Worm (Caenorhabditis elegans): Measurements from ENCODE around the gene scl-21.
A peak's percentile ranks its signal among the peaks of the same experiment; 100 is the strongest.

The scl-21 gene

ce11 chrV:19527565-19527964, 32.1 kb upstream of the scl-21 start (continued):
- TF ChIP-seq daf-8 (GFP tag; IDR thresholded peaks at IDR 0.05) (no peak), zfp-2 (tag; optimal IDR thresholded peaks at IDR 0.05) (no peak), ceh-20 (GFP tag; IDR thresholded peaks at IDR 0.05) (peak; percentile 97), php-3 (GFP tag; IDR thresholded peaks at IDR 0.05) (peak; percentile 100), tag-97 (GFP tag; IDR thresholded peaks at IDR 0.05) (no peak), tra-1 (GFP tag; IDR thresholded peaks at IDR 0.05) (peak; percentile 97), gei-8 (GFP tag; optimal IDR thresholded peaks at IDR 0.05) (peak; percentile 82), attf-4 (tag; optimal IDR thresholded peaks at IDR 0.05) (no peak), nhr-11 (tag; optimal IDR thresholded peaks at IDR 0.05) (no peak), Y75B8A.6 (GFP tag; IDR thresholded peaks at IDR 0.05) (0 out of 2 replicates have a peak, but pooled peaks have one; percentile 34), aly-2 (tag; optimal IDR thresholded peaks at IDR 0.05) (no peak), nhr-102 (tag; optimal IDR thresholded peaks at IDR 0.05) (peak; percentile 79), hlh-11 (tag; optimal IDR thresholded peaks at IDR 0.05) (peak; percentile 98), snpc-1.2 (GFP tag; IDR thresholded peaks at IDR 0.05) (no peak), F37D6.2 (tag; optimal IDR thresholded peaks at IDR 0.05) (no peak), ces-1 (GFP tag; optimal IDR thresholded peaks at IDR 0.05) (no peak), fkh-10 (GFP tag; optimal IDR thresholded peaks at IDR 0.05) (no peak), saeg-2 (GFP tag; IDR thresholded peaks at IDR 0.05) (peak; percentile 79), F26F4.8 (GFP tag; conservative IDR thresholded peaks at IDR 0.05) (no peak), nhr-77 (tag; optimal IDR thresholded peaks at IDR 0.05) (peak; percentile 91), egl-43 (GFP tag; IDR thresholded peaks at IDR 0.05) (no peak), mes-2 (tag; optimal IDR thresholded peaks at IDR 0.05; ENCODE audit: poor library complexity, severe bottlenecking) (no peak), nhr-25 (tag; optimal IDR thresholded peaks at IDR 0.05; ENCODE audit: borderline replicate concordance, insufficient read depth) (no peak), egl-27 (tag; optimal IDR thresholded peaks at IDR 0.05) (no peak), spr-3 (GFP tag; optimal IDR thresholded peaks at IDR 0.05) (no peak), madf-5 (GFP tag; IDR thresholded peaks at IDR 0.05) (no peak), ceh-32 (tag; optimal IDR thresholded peaks at IDR 0.05; ENCODE audit: poor library complexity) (no peak), spr-1 (tag; optimal IDR thresholded peaks at IDR 0.05) (no peak), hif-1 (tag; optimal IDR thresholded peaks at IDR 0.05) (peak in 1 of 2 experiments; percentile 17), mxl-3 (GFP tag; optimal IDR thresholded peaks at IDR 0.05) (peak; percentile 89), madf-9 (GFP tag; conservative IDR thresholded peaks at IDR 0.05) (no peak), ceh-82 (tag; optimal IDR thresholded peaks at IDR 0.05) (no peak), lin-1 (GFP tag; IDR thresholded peaks at IDR 0.05) (peak; percentile 88), mxl-2 (GFP tag; conservative IDR thresholded peaks at IDR 0.05) (peak; percentile 89)

ce11 chrV:19526197-19526596, 30.7 kb upstream of the scl-21 start:
- peak; percentile 33 for TF ChIP-seq dmd-6 (GFP tag; IDR thresholded peaks at IDR 0.05)
- no peak for TF ChIP-seq T26A8.4 (GFP tag; IDR thresholded peaks at IDR 0.05)
- TF ChIP-seq ceh-20 (GFP tag; IDR thresholded peaks at IDR 0.05), result 0 out of 2 replicates have a peak, but pooled peaks have one; percentile 16
- TF ChIP-seq ceh-32 (tag; optimal IDR thresholded peaks at IDR 0.05; ENCODE audit: poor library complexity), result no peak
- no peak for TF ChIP-seq vab-7 (GFP tag; IDR thresholded peaks at IDR 0.05)
- peak; percentile 6 for TF ChIP-seq hlh-30 (tag; optimal IDR thresholded peaks at IDR 0.05; ENCODE audit: insufficient read depth)
- no peak for TF ChIP-seq unc-130 (GFP tag; optimal IDR thresholded peaks at IDR 0.05)

ce11 chrV:19524569-19524968, 29.1 kb upstream of the scl-21 start:
- TF ChIP-seq pha-4 (GFP tag; IDR thresholded peaks at IDR 0.05) (no peak), pha-4 (tag; optimal IDR thresholded peaks at IDR 0.05) (no peak), ceh-82 (tag; optimal IDR thresholded peaks at IDR 0.05) (no peak), zag-1 (tag; optimal IDR thresholded peaks at IDR 0.05) (no peak), unc-130 (GFP tag; optimal IDR thresholded peaks at IDR 0.05) (no peak), lsy-2 (tag; optimal IDR thresholded peaks at IDR 0.05) (peak in 1 of 2 experiments; percentile 23), nhr-111 (GFP tag; optimal IDR thresholded peaks at IDR 0.05) (no peak), dmd-9 (GFP tag; IDR thresholded peaks at IDR 0.05) (no peak), ceh-28 (tag; optimal IDR thresholded peaks at IDR 0.05) (no peak), ctbp-1 (GFP tag; IDR thresholded peaks at IDR 0.05) (0 out of 2 replicates have a peak, but pooled peaks have one; percentile 27), mes-2 (tag; optimal IDR thresholded peaks at IDR 0.05; ENCODE audit: poor library complexity, severe bottlenecking) (peak; percentile 6), Y105C5A.15 (GFP tag; IDR thresholded peaks at IDR 0.05) (no peak), nhr-25 (tag; optimal IDR thresholded peaks at IDR 0.05; ENCODE audit: borderline replicate concordance, insufficient read depth) (no peak), ceh-20 (GFP tag; IDR thresholded peaks at IDR 0.05) (no peak; the same call in 1 of the 2 replicates), hlh-30 (tag; optimal IDR thresholded peaks at IDR 0.05; ENCODE audit: insufficient read depth) (peak; percentile 90)
